Fruit fly (Drosophila melanogaster) whole organism, embryonic: ENCODE data around the gene CG14961.

Experiments used
- Atf-2 ChIP-seq: fragments of 200-800 bp; sonication (Bioruptor generic); optimal IDR thresholded peaks from 2 replicates; lab custom pipeline; 2016; ENCODE audit warnings: missing biosample characterization, missing genetic modification characterization
- B-H1 ChIP-seq: fragments of 200-800 bp; sonication (Bioruptor generic); IDR thresholded peaks from 3 replicates; pipeline ENCODE4 v1.3.6; 2022; ENCODE audit warnings: missing biosample characterization, missing genetic modification characterization
- CG10274 ChIP-seq: fragments of 200-800 bp; sonication (Bioruptor generic); optimal IDR thresholded peaks from 3 replicates; lab custom pipeline; 2017; ENCODE audit warnings: missing biosample characterization, mild to moderate bottlenecking, missing genetic modification characterization
- CG10959 ChIP-seq: fragments of 200-800 bp; sonication (Bioruptor generic); IDR thresholded peaks from 2 replicates; pipeline ENCODE4 v1.3.6; 2022; ENCODE audit warnings: missing biosample characterization, missing genetic modification characterization
- CG11093 ChIP-seq: fragments of 200-800 bp; sonication (Bioruptor generic); IDR thresholded peaks from 3 replicates; pipeline ENCODE4 v1.3.6; 2022; ENCODE audit warnings: missing biosample characterization, missing genetic modification characterization
- CG12236 ChIP-seq: fragments of 200-800 bp; sonication (Bioruptor generic); optimal IDR thresholded peaks from 2 replicates; lab custom pipeline; 2016; ENCODE audit warnings: missing biosample characterization, missing genetic modification characterization
- CG12299 ChIP-seq: fragments of 200-800 bp; sonication (Bioruptor generic); optimal IDR thresholded peaks from 2 replicates; lab custom pipeline; 2018; ENCODE audit warnings: missing biosample characterization, mild to moderate bottlenecking, missing genetic modification characterization
- CG12744 ChIP-seq: fragments of 200-800 bp; sonication (Bioruptor generic); optimal IDR thresholded peaks from 2 replicates; lab custom pipeline; 2016; ENCODE audit warnings: missing biosample characterization, missing genetic modification characterization
- CG12769 ChIP-seq: fragments of 200-800 bp; sonication (Bioruptor generic); optimal IDR thresholded peaks from 2 replicates; lab custom pipeline; 2019; ENCODE audit warnings: missing biosample characterization, mild to moderate bottlenecking, missing genetic modification characterization, moderate library complexity
- CG15011 ChIP-seq: fragments of 200-800 bp; sonication (Bioruptor generic); optimal IDR thresholded peaks from 3 replicates; lab custom pipeline; 2018; ENCODE audit warnings: missing biosample characterization, mild to moderate bottlenecking, missing genetic modification characterization
- CG2678 ChIP-seq: fragments of 200-800 bp; sonication (Bioruptor generic); optimal IDR thresholded peaks from 3 replicates; lab custom pipeline; 2019; ENCODE audit warnings: missing biosample characterization, mild to moderate bottlenecking, missing genetic modification characterization, moderate library complexity
- CG30020 ChIP-seq: fragments of 200-800 bp; optimal IDR thresholded peaks from 2 replicates; lab custom pipeline; 2019; ENCODE audit warnings: missing biosample characterization, mild to moderate bottlenecking, missing genetic modification characterization, moderate library complexity
- CG31388 ChIP-seq: fragments of 200-800 bp; sonication (Bioruptor generic); optimal IDR thresholded peaks from 2 replicates; lab custom pipeline; 2016; ENCODE audit warnings: missing biosample characterization, missing genetic modification characterization
- CG31441 ChIP-seq: fragments of 200-800 bp; sonication (Bioruptor generic); IDR thresholded peaks from 2 replicates; pipeline ENCODE4 v1.3.6; 2022; ENCODE audit warnings: missing biosample characterization, missing genetic modification characterization
- CG32767 ChIP-seq: fragments of 200-800 bp; sonication (Bioruptor generic); IDR thresholded peaks from 2 replicates; pipeline ENCODE4 v1.3.6; 2022; ENCODE audit warnings: missing biosample characterization, missing genetic modification characterization
- CG3726 ChIP-seq: fragments of 200-800 bp; sonication (Bioruptor generic); IDR thresholded peaks from 3 replicates; pipeline ENCODE4, ENCODE4 v1.3.6; 2022; ENCODE audit warnings: missing biosample characterization, missing genetic modification characterization
- CG6791 ChIP-seq: fragments of 200-800 bp; sonication (Bioruptor generic); IDR thresholded peaks from 3 replicates; pipeline ENCODE4 v1.3.6; 2022; ENCODE audit warnings: missing biosample characterization, missing genetic modification characterization; ENCODE audit not compliant: partially characterized antibody
- CG8089 ChIP-seq: fragments of 200-800 bp; sonication (Bioruptor generic); optimal IDR thresholded peaks from 3 replicates; lab custom pipeline; 2016; ENCODE audit warnings: missing biosample characterization, missing genetic modification characterization
- CG8765 ChIP-seq: fragments of 200-800 bp; sonication (Bioruptor generic); IDR thresholded peaks from 2 replicates; pipeline ENCODE4 v1.3.6; 2022; ENCODE audit warnings: missing biosample characterization, missing genetic modification characterization
- CHES-1-like ChIP-seq: fragments of 200-800 bp; sonication (Bioruptor generic); optimal IDR thresholded peaks from 2 replicates; lab custom pipeline; 2016; ENCODE audit warnings: missing biosample characterization, missing genetic modification characterization
- D ChIP-seq, 2 experiments: fragments of 200-800 bp in 1 of 2; fragments of >200 bp in 1 of 2; sonication (Bioruptor generic) in 1 of 2; optimal IDR thresholded peaks; 2 replicates in 1 of 2; 3 replicates in 1 of 2; lab custom pipeline; 2017; ENCODE audit warnings: mild to moderate bottlenecking in 1 of 2, missing biosample characterization in 1 of 2, missing genetic modification characterization in 1 of 2, missing genetic modification reagents in 1 of 2
- Dad ChIP-seq: fragments of 200-800 bp; sonication (Bioruptor generic); optimal IDR thresholded peaks from 3 replicates; lab custom pipeline; 2016; ENCODE audit warnings: missing biosample characterization, missing genetic modification characterization
- Doc3 ChIP-seq: fragments of 200-800 bp; sonication (Bioruptor generic); IDR thresholded peaks from 3 replicates; pipeline ENCODE4 v1.3.6; 2022; ENCODE audit warnings: missing biosample characterization, missing genetic modification characterization; ENCODE audit not compliant: partially characterized antibody
- Dref ChIP-seq: fragments of 200-800 bp; sonication (Bioruptor generic); IDR thresholded peaks from 2 replicates; pipeline ENCODE4 v1.3.6; 2022; ENCODE audit warnings: missing biosample characterization, missing genetic modification characterization
- HLH54F ChIP-seq: fragments of 200-800 bp; sonication (Bioruptor generic); optimal IDR thresholded peaks from 3 replicates; lab custom pipeline; 2016; ENCODE audit warnings: missing biosample characterization, missing genetic modification characterization
- HLHmδ ChIP-seq: fragments of 200-800 bp; sonication (Bioruptor generic); optimal IDR thresholded peaks from 2 replicates; lab custom pipeline; 2018; ENCODE audit warnings: missing biosample characterization, mild to moderate bottlenecking, missing genetic modification characterization, moderate library complexity
- Hand ChIP-seq: fragments of 200-800 bp; sonication (Bioruptor generic); optimal IDR thresholded peaks from 2 replicates; lab custom pipeline; 2017; ENCODE audit warnings: mild to moderate bottlenecking, missing biosample characterization, missing genetic modification reagents, missing genetic modification characterization
- HmgD ChIP-seq: fragments of 200-800 bp; sonication (Bioruptor generic); optimal IDR thresholded peaks from 3 replicates; lab custom pipeline; 2016; ENCODE audit warnings: missing biosample characterization, missing genetic modification characterization
- Hmr ChIP-seq: fragments of 200-800 bp; sonication (Bioruptor generic); optimal IDR thresholded peaks from 3 replicates; lab custom pipeline; 2017; ENCODE audit warnings: mild to moderate bottlenecking, missing biosample characterization, missing genetic modification reagents, missing genetic modification characterization
- NC2β ChIP-seq: fragments of 200-800 bp; sonication (Bioruptor generic); optimal IDR thresholded peaks from 2 replicates; lab custom pipeline; 2016; ENCODE audit warnings: missing biosample characterization, missing genetic modification characterization
- Rx ChIP-seq: fragments of 200-800 bp; sonication (Bioruptor generic); IDR thresholded peaks from 2 replicates; pipeline ENCODE4 v1.3.6; 2022; ENCODE audit warnings: missing biosample characterization, missing genetic modification characterization
- Scr ChIP-seq: fragments of 200-800 bp; sonication (Bioruptor generic); IDR thresholded peaks from 2 replicates; pipeline ENCODE4 v1.3.6; 2022; ENCODE audit warnings: missing biosample characterization, missing genetic modification characterization; ENCODE audit not compliant: partially characterized antibody
- Side ChIP-seq: fragments of 200-800 bp; sonication (Bioruptor generic); optimal IDR thresholded peaks from 2 replicates; lab custom pipeline; 2016; ENCODE audit warnings: missing biosample characterization, missing genetic modification characterization
- bab2 ChIP-seq: fragments of 200-800 bp; sonication (Bioruptor generic); optimal IDR thresholded peaks from 2 replicates; lab custom pipeline; 2016; ENCODE audit warnings: missing biosample characterization, missing genetic modification characterization
- bigmax ChIP-seq: fragments of 200-800 bp; sonication (Bioruptor generic); optimal IDR thresholded peaks from 2 replicates; lab custom pipeline; 2018; ENCODE audit warnings: missing biosample characterization, mild to moderate bottlenecking, missing genetic modification characterization
- cas ChIP-seq: fragments of 200-800 bp; sonication (Bioruptor generic); IDR thresholded peaks from 2 replicates; pipeline ENCODE4 v1.3.6; 2022; ENCODE audit warnings: missing biosample characterization, missing genetic modification characterization
- danr ChIP-seq: fragments of 200-800 bp; sonication (Bioruptor generic); IDR thresholded peaks from 2 replicates; pipeline ENCODE4 v1.3.6; 2022; ENCODE audit warnings: missing biosample characterization, missing genetic modification characterization
- dati ChIP-seq: fragments of 200-800 bp; sonication (Bioruptor generic); IDR thresholded peaks from 2 replicates; pipeline ENCODE4 v1.3.6; 2022; ENCODE audit warnings: missing biosample characterization, missing genetic modification characterization
- dimm ChIP-seq: fragments of 200-800 bp; sonication (Bioruptor generic); IDR thresholded peaks from 2 replicates; pipeline ENCODE4 v1.3.6; 2022; ENCODE audit warnings: missing biosample characterization, missing genetic modification characterization
- esg ChIP-seq: fragments of 200-800 bp; sonication (Bioruptor generic); conservative IDR thresholded peaks from 2 replicates; pipeline ENCODE4 v1.3.6; 2022; ENCODE audit warnings: missing biosample characterization, missing genetic modification characterization
- fd64A ChIP-seq: fragments of 200-800 bp; sonication (Bioruptor generic); optimal IDR thresholded peaks from 3 replicates; lab custom pipeline; 2018; ENCODE audit warnings: missing biosample characterization, mild to moderate bottlenecking, missing genetic modification characterization
- gcm2 ChIP-seq: fragments of 200-800 bp; sonication (Bioruptor generic); optimal IDR thresholded peaks from 2 replicates; lab custom pipeline; 2016; ENCODE audit warnings: missing biosample characterization, missing genetic modification characterization
- gem ChIP-seq: fragments of 200-800 bp; sonication (Bioruptor generic); optimal IDR thresholded peaks from 2 replicates; lab custom pipeline; 2019; ENCODE audit warnings: missing biosample characterization, mild to moderate bottlenecking, missing genetic modification characterization, moderate library complexity
- gfzf ChIP-seq: fragments of 200-800 bp; sonication (Bioruptor generic); optimal IDR thresholded peaks from 2 replicates; lab custom pipeline; 2016; ENCODE audit warnings: missing biosample characterization, mild to moderate bottlenecking, missing genetic modification characterization, moderate library complexity
- ham ChIP-seq: fragments of 200-800 bp; sonication (Bioruptor generic); IDR thresholded peaks from 2 replicates; pipeline ENCODE4 v1.3.6; 2022; ENCODE audit warnings: missing biosample characterization, missing genetic modification characterization
- lbe ChIP-seq: fragments of 200-800 bp; sonication (Bioruptor generic); optimal IDR thresholded peaks from 2 replicates; lab custom pipeline; 2016; ENCODE audit warnings: missing biosample characterization, mild to moderate bottlenecking, missing genetic modification characterization
- p53 ChIP-seq: fragments of 200-800 bp; sonication (Bioruptor generic); optimal IDR thresholded peaks from 2 replicates; lab custom pipeline; 2016; ENCODE audit warnings: missing biosample characterization, missing genetic modification characterization
- row ChIP-seq: fragments of 200-800 bp; sonication (Bioruptor generic); IDR thresholded peaks from 3 replicates; pipeline ENCODE4 v1.3.6; 2022; ENCODE audit warnings: missing biosample characterization, missing genetic modification characterization
- run ChIP-seq: fragments of 200-800 bp; sonication (Bioruptor generic); optimal IDR thresholded peaks from 3 replicates; lab custom pipeline; 2018; ENCODE audit warnings: missing biosample characterization, mild to moderate bottlenecking, missing genetic modification characterization
- sc ChIP-seq, 3 experiments: fragments of >200 bp in 2 of 3; fragments of 200-800 bp in 1 of 3; sonication (Bioruptor generic) in 1 of 3; optimal IDR thresholded peaks; 2 replicates in 2 of 3; 3 replicates in 1 of 3; lab custom pipeline; 2017; ENCODE audit warnings: mild to moderate bottlenecking in 1 of 3, missing biosample characterization in 1 of 3, missing genetic modification characterization in 1 of 3, missing genetic modification reagents in 1 of 3

CG14961 gene

DNA sequence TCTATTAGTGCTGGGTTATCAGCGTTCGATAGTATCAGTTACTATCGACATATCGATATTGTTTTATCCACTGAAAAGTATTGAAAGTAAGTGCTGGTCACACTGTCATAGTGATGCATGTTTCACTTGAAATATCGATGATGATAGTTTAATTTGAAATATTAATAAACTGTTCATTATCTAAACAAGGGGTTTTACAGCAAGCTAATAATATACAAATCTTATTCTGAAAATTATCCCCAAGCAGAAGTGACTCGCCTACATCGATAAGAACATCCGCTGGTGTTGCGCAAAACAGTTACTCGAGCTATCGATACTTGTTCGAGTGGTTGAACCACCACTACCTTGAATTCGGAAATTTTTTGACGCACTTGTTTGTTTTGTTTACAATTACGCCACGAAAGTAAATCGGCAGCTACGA is 10.6 kb upstream of the CG14961 start, which contains the start of the genes PIG-C, CG12016 and Dpm2 (continued):
- TF ChIP-seq CG12236 (no peak), cas (GFP tag; lab: Robert Waterston, UW) (peak; percentile 53; the same call in 1 of the 2 replicates), CG11093 (0 out of 3 replicates have a peak, but pooled peaks have one; percentile 20), run (no peak), gem (no peak), CG31388 (GFP tag; lab: Kevin White, UChicago) (peak; percentile 25), Hmr (GFP tag; lab: Kevin White, UChicago) (no peak), CG6791 (GFP tag; lab: Robert Waterston, UW) (peak; percentile 95), CG12299 (tag; lab: Kevin White, UChicago) (peak; percentile 34), Hand (GFP tag; lab: Kevin White, UChicago) (no peak), bigmax (GFP tag; lab: Kevin White, UChicago) (no peak), lbe (GFP tag; lab: Kevin White, UChicago) (peak; percentile 59), esg (GFP tag; lab: Robert Waterston, UW) (peak; percentile 68), Scr (GFP tag; lab: Robert Waterston, UW) (peak; percentile 98), bab2 (GFP tag; lab: Kevin White, UChicago) (peak; percentile 52), fd64A (GFP tag; lab: Kevin White, UChicago) (no peak), CG3726 (GFP tag; lab: Robert Waterston, UW) (no peak), Doc3 (peak; percentile 97), dimm (GFP tag; lab: Robert Waterston, UW) (no peak), Dad (peak; percentile 57), Atf-2 (peak; percentile 34), dati (no peak), CHES-1-like (GFP tag; lab: Kevin White, UChicago) (peak; percentile 93), sc (optimal IDR thresholded peaks at IDR 0.05; lab: Kevin White, UChicago) (no peak), sc (GFP tag; optimal IDR thresholded peaks at IDR 0.05; lab: Kevin White, UChicago) (no peak), p53 (no peak), ham (GFP tag; lab: Robert Waterston, UW) (no peak), Rx (0 out of 2 replicates have a peak, but pooled peaks have one; percentile 26), HLH54F (GFP tag; lab: Kevin White, UChicago) (peak; percentile 78), HLHmδ (GFP tag; lab: Kevin White, UChicago) (no peak), HmgD (peak; percentile 74), CG8765 (GFP tag; lab: Robert Waterston, UW) (peak; percentile 22; the same call in 1 of the 2 replicates), D (optimal IDR thresholded peaks at IDR 0.05; lab: Kevin White, UChicago) (no peak), D (GFP tag; optimal IDR thresholded peaks at IDR 0.05; lab: Kevin White, UChicago) (peak; percentile 39), CG12744 (GFP tag; lab: Kevin White, UChicago) (peak; percentile 52), row (GFP tag; lab: Robert Waterston, UW) (peak; percentile 94), CG10959 (0 out of 2 replicates have a peak, but pooled peaks have one; percentile 23), Side (GFP tag; lab: Kevin White, UChicago) (peak; percentile 53), CG8089 (peak; percentile 36), CG30020 (tag; lab: Kevin White, UChicago) (peak; percentile 62), CG32767 (GFP tag; lab: Robert Waterston, UW) (no peak), CG31441 (GFP tag; lab: Robert Waterston, UW) (peak; percentile 69; the same call in 1 of the 2 replicates), B-H1 (GFP tag; lab: Robert Waterston, UW) (peak; percentile 38; the same call in 1 of the 3 replicates), CG10274 (GFP tag; lab: Kevin White, UChicago) (no peak), gcm2 (GFP tag; lab: Kevin White, UChicago) (no peak), danr (GFP tag; lab: Robert Waterston, UW) (no peak), CG15011 (GFP tag; lab: Kevin White, UChicago) (no peak), CG2678 (tag; lab: Kevin White, UChicago) (no peak), Dref (GFP tag; lab: Robert Waterston, UW) (peak; percentile 90), NC2β (GFP tag; lab: Kevin White, UChicago) (peak; percentile 63), CG12769 (tag; lab: Kevin White, UChicago) (peak; percentile 53), gfzf (GFP tag; lab: Kevin White, UChicago) (peak; percentile 68)
